Fruit fly (Drosophila melanogaster) whole organism, wandering third instar larva: ENCODE measurements around the gene CG15452.
A peak's percentile ranks its signal among the peaks of the same experiment; 100 is the strongest.

Source experiments
- CrebA ChIP-seq: fragments of 200-800 bp; sonication (Bioruptor generic); optimal IDR thresholded peaks from 2 replicates; lab custom pipeline; 2016; ENCODE audit warnings: missing biosample characterization, mild to moderate bottlenecking, missing genetic modification characterization, borderline replicate concordance
- Dfd ChIP-seq: fragments of >200 bp; optimal IDR thresholded peaks from 2 replicates; lab custom pipeline; 2017; ENCODE audit warnings: missing biosample characterization, missing genetic modification characterization
- Dif ChIP-seq: fragments of 200-275, 200-300 bp; sonication (Bioruptor generic); optimal IDR thresholded peaks from 2 replicates; lab custom pipeline; 2018; ENCODE audit warnings: missing biosample characterization, missing genetic modification characterization; ENCODE audit not compliant: partially characterized antibody
- GATAd ChIP-seq: sonication (Bioruptor generic); optimal IDR thresholded peaks from 2 replicates; lab custom pipeline; 2016; ENCODE audit warnings: missing biosample characterization, missing genetic modification characterization
- Mio ChIP-seq: sonication (Bioruptor generic); optimal IDR thresholded peaks from 2 replicates; lab custom pipeline; 2016; ENCODE audit warnings: missing biosample characterization, missing genetic modification characterization
- Myc ChIP-seq: fragments of >200 bp; optimal IDR thresholded peaks from 2 replicates; lab custom pipeline; 2017
- N ChIP-seq: fragments of >200 bp; optimal IDR thresholded peaks from 2 replicates; lab custom pipeline; 2018; ENCODE audit warnings: missing biosample characterization, missing external identifiers, missing genetic modification characterization
- dmrt93B ChIP-seq: fragments of 200-800 bp; sonication (Bioruptor generic); optimal IDR thresholded peaks from 2 replicates; lab custom pipeline; 2018; ENCODE audit warnings: missing biosample characterization, mild to moderate bottlenecking, missing genetic modification characterization
- ey ChIP-seq: fragments of 200-800 bp; sonication (Bioruptor generic); optimal IDR thresholded peaks from 2 replicates; lab custom pipeline; 2016; ENCODE audit warnings: missing biosample characterization, missing genetic modification characterization
- lola ChIP-seq: fragments of >200 bp; optimal IDR thresholded peaks from 2 replicates; lab custom pipeline; 2017; ENCODE audit warnings: missing biosample characterization, missing genetic modification characterization
- sage ChIP-seq: fragments of 200-800 bp; sonication (Bioruptor generic); optimal IDR thresholded peaks from 2 replicates; lab custom pipeline; 2016; ENCODE audit warnings: missing biosample characterization, mild to moderate bottlenecking, missing genetic modification characterization
- tai ChIP-seq: sonication (Bioruptor generic); optimal IDR thresholded peaks from 2 replicates; lab custom pipeline; 2016; ENCODE audit warnings: missing biosample characterization, missing genetic modification characterization

Gene CG15452

dm6 chrX:20713317-20713716, 32.4 kb downstream of the CG15452 start:
- TF ChIP-seq CrebA (no peak), Myc (lab: Kevin White, UChicago) (no peak)

DNA sequence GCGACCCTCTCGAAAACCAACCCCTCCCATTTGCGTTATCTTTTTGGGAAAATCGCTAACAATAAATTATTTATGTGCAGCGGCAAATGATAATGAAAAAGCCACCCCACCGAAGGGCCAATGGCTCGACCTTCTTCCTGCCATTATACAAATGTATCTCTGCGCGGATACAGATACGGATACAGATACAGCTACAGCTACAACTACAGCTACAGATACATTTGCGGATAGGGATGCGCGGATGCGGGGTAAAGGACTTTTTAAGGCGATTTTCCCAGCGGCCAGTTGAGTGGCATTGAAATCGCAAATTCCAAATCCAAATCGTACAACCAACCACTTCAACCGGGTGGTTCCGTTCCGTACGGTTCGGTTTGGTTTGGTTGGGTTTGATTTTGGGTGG, 36.1 kb downstream of the CG15452 start:
- TF ChIP-seq Mio (GFP tag; lab: Kevin White, UChicago), result no peak
- no peak for TF ChIP-seq N (GFP tag; lab: Kevin White, UChicago)
- TF ChIP-seq, all 38 proteins: peak for 0

DNA sequence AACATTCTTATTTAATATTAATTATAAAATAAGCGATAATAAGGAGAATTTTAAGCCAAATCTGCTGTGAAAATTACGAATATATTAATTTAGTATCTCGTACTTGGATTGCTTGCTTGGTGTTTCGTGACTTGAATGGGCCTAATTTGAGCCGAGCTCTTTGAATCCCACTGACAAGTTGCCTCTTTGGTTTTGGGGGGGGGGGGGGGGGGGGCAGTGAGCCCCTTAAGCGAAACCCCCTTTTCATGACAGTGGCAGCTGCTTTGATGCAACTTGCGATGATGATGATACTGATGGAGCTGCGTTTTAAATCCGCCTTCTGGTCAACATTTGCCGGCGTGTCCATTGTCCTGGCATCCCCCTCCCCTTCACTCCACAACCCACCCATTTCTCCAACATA, 41.4 kb downstream of the CG15452 start:
- TF ChIP-seq Dif (GFP tag; lab: Kevin White, UChicago) (no peak), Dfd (GFP tag; lab: Kevin White, UChicago) (peak; percentile 66)

dm6 chrX:20702904-20703303, 42.9 kb downstream of the CG15452 start:
- no peak for TF ChIP-seq GATAd (GFP tag; lab: Kevin White, UChicago)
- no peak for TF ChIP-seq tai (GFP tag; lab: Kevin White, UChicago)
- TF ChIP-seq dmrt93B (GFP tag; lab: Kevin White, UChicago), result no peak
- no peak for TF ChIP-seq lola
- TF ChIP-seq ey (GFP tag; lab: Kevin White, UChicago), result no peak
- no peak for TF ChIP-seq sage (GFP tag; lab: Kevin White, UChicago)
- no peak for TF ChIP-seq Mio (GFP tag; lab: Kevin White, UChicago)
- TF ChIP-seq, all 38 proteins: peak for 0
